Comparison of ENCODE assay signal across 2 fruit fly cellular contexts in the genomic region with DNA sequence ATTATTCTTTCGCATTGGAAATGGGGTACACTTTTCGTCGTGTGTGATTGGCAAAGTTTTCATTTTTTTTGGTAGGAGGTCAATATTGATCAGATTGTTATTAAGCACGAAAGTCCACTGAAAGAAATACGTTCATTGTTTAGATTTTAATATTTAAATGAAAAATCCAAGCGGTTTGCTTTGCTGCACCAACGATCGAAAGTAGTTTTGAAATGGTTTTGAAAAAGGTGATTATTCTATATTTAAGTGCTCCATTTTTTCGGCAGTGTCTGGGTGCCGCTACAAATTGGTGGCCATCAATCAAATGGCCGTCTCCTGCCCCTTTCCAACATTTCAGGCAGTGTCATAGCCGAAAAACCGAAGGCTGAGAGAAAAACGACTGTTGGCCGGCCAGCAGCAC.
A peak's percentile ranks its signal among the peaks of the same experiment; 100 is the strongest.
TF ChIP-seq lines count a peak whose summit lies in the region.

No protein-coding gene starts in this region.

TF ChIP-seq in whole organism, embryonic, 481 proteins besides CTCF, POLR2A, EP300 and RAD21 (continued from another document and continues in another):
- TF ChIP-seq CG8765 (GFP tag; IDR thresholded peaks at IDR 0.05; lab: Robert Waterston, UW) (no peak), unpg (GFP tag; optimal IDR thresholded peaks at IDR 0.05; lab: Kevin White, UChicago) (peak; percentile 27), gem (tag; optimal IDR thresholded peaks at IDR 0.05; lab: Kevin White, UChicago) (peak; percentile 47), Optix (GFP tag; IDR thresholded peaks at IDR 0.05; lab: Robert Waterston, UW) (0 out of 3 replicates have a peak, but pooled peaks have one; percentile 31), Sin3A (optimal IDR thresholded peaks at IDR 0.05; lab: Kevin White, UChicago) (no peak), Rfx (GFP tag; IDR thresholded peaks at IDR 0.05; lab: Robert Waterston, UW) (peak; percentile 74), CG11695 (GFP tag; IDR thresholded peaks at IDR 0.05; lab: Robert Waterston, UW) (0 out of 3 replicates have a peak, but pooled peaks have one; percentile 11), CG18599 (GFP tag; optimal IDR thresholded peaks at IDR 0.05; lab: Kevin White, UChicago) (peak; percentile 34), salm (tag; optimal IDR thresholded peaks at IDR 0.05; lab: Kevin White, UChicago) (no peak), CoRest (tag; optimal IDR thresholded peaks at IDR 0.05; lab: Kevin White, UChicago) (peak; percentile 12), CG6689 (GFP tag; IDR thresholded peaks at IDR 0.05; lab: Robert Waterston, UW) (peak; percentile 44; the same call in 1 of the 2 replicates), NFAT (GFP tag; IDR thresholded peaks at IDR 0.05; lab: Robert Waterston, UW) (0 out of 2 replicates have a peak, but pooled peaks have one; percentile 27), tgo (GFP tag; IDR thresholded peaks at IDR 0.05; lab: Robert Waterston, UW) (peak; percentile 49; the same call in 2 of the 3 replicates), btn (GFP tag; optimal IDR thresholded peaks at IDR 0.05; lab: Kevin White, UChicago) (no peak), CG12236 (GFP tag; optimal IDR thresholded peaks at IDR 0.05; lab: Kevin White, UChicago) (no peak), odd (GFP tag; optimal IDR thresholded peaks at IDR 0.05; lab: Kevin White, UChicago) (no peak), HHEX (GFP tag; optimal IDR thresholded peaks at IDR 0.05; lab: Kevin White, UChicago) (no peak), gt (GFP tag; IDR thresholded peaks at IDR 0.05; lab: Robert Waterston, UW) (no peak), sima (GFP tag; optimal IDR thresholded peaks at IDR 0.05; lab: Kevin White, UChicago) (no peak), grau (tag; optimal IDR thresholded peaks at IDR 0.05; lab: Kevin White, UChicago) (peak; percentile 18), CG6272 (GFP tag; IDR thresholded peaks at IDR 0.05; lab: Robert Waterston, UW) (no peak), trem (tag; optimal IDR thresholded peaks at IDR 0.05; lab: Kevin White, UChicago) (no peak), CG13775 (GFP tag; optimal IDR thresholded peaks at IDR 0.05; lab: Kevin White, UChicago) (no peak), Med (GFP tag; lab: Kevin White, UChicago) (peak; percentile 87), Xbp1 (GFP tag; optimal IDR thresholded peaks at IDR 0.05; lab: Kevin White, UChicago) (peak; percentile 15), CG17568 (GFP tag; optimal IDR thresholded peaks at IDR 0.05; lab: Kevin White, UChicago) (no peak), CG14050 (GFP tag; IDR thresholded peaks at IDR 0.05; lab: Robert Waterston, UW) (0 out of 3 replicates have a peak, but pooled peaks have one; percentile 14), Oaz (GFP tag; IDR thresholded peaks at IDR 0.05; lab: Robert Waterston, UW) (peak; percentile 36; the same call in 1 of the 2 replicates), CG14441 (GFP tag; IDR thresholded peaks at IDR 0.05; lab: Robert Waterston, UW) (peak; percentile 39; the same call in 1 of the 2 replicates), lab (GFP tag; optimal IDR thresholded peaks at IDR 0.05; lab: Kevin White, UChicago) (peak; percentile 64), CG32772 (GFP tag; IDR thresholded peaks at IDR 0.05; lab: Robert Waterston, UW) (no peak), ssp (GFP tag; IDR thresholded peaks at IDR 0.05; lab: Robert Waterston, UW) (no peak), B-H2 (GFP tag; optimal IDR thresholded peaks at IDR 0.05; lab: Kevin White, UChicago) (no peak), dmrt99B (tag; optimal IDR thresholded peaks at IDR 0.05; lab: Kevin White, UChicago) (peak; percentile 46), h (optimal IDR thresholded peaks at IDR 0.05; lab: Kevin White, UChicago) (no peak), Ada2b (GFP tag; IDR thresholded peaks at IDR 0.05; lab: Robert Waterston, UW) (peak; percentile 58; the same call in 1 of the 2 replicates), CG7357 (GFP tag; IDR thresholded peaks at IDR 0.05; lab: Robert Waterston, UW) (peak; percentile 37; the same call in 1 of the 3 replicates), CG34422 (GFP tag; IDR thresholded peaks at IDR 0.05; lab: Robert Waterston, UW) (0 out of 3 replicates have a peak, but pooled peaks have one; percentile 10), CG32532 (GFP tag; IDR thresholded peaks at IDR 0.05; lab: Robert Waterston, UW) (peak; percentile 53), CG3726 (GFP tag; IDR thresholded peaks at IDR 0.05; lab: Robert Waterston, UW) (no peak), CG14014 (GFP tag; IDR thresholded peaks at IDR 0.05; lab: Robert Waterston, UW) (0 out of 2 replicates have a peak, but pooled peaks have one; percentile 34), lbe (GFP tag; optimal IDR thresholded peaks at IDR 0.05; lab: Kevin White, UChicago) (no peak), da (GFP tag; optimal IDR thresholded peaks at IDR 0.05; lab: Kevin White, UChicago) (no peak), CG12391 (tag; optimal IDR thresholded peaks at IDR 0.05; lab: Kevin White, UChicago) (peak; percentile 6), B-H1 (GFP tag; IDR thresholded peaks at IDR 0.05; lab: Robert Waterston, UW) (no peak), phol (tag; optimal IDR thresholded peaks at IDR 0.05; lab: Kevin White, UChicago) (peak; percentile 22), CG14667 (GFP tag; IDR thresholded peaks at IDR 0.05; lab: Robert Waterston, UW) (0 out of 2 replicates have a peak, but pooled peaks have one; percentile 17), ham (GFP tag; IDR thresholded peaks at IDR 0.05; lab: Robert Waterston, UW) (no peak), CG18476 (GFP tag; optimal IDR thresholded peaks at IDR 0.05; lab: Kevin White, UChicago) (no peak), hkb (optimal IDR thresholded peaks at IDR 0.05; lab: Kevin White, UChicago) (no peak), hkb (GFP tag; IDR thresholded peaks at IDR 0.05; lab: Robert Waterston, UW) (0 out of 2 replicates have a peak, but pooled peaks have one; percentile 27), prd (optimal IDR thresholded peaks at IDR 0.05; lab: Kevin White, UChicago) (no peak), prd (GFP tag; IDR thresholded peaks at IDR 0.05; lab: Robert Waterston, UW) (peak; percentile 49; the same call in 1 of the 3 replicates), CG11247 (GFP tag; IDR thresholded peaks at IDR 0.05; lab: Robert Waterston, UW) (0 out of 2 replicates have a peak, but pooled peaks have one; percentile 29), sisA (GFP tag; IDR thresholded peaks at IDR 0.05; lab: Robert Waterston, UW) (peak; percentile 47), HLH3B (GFP tag; IDR thresholded peaks at IDR 0.05; lab: Robert Waterston, UW) (peak; percentile 37; the same call in 1 of the 2 replicates), usp (GFP tag; optimal IDR thresholded peaks at IDR 0.05; lab: Kevin White, UChicago) (no peak), CG15514 (GFP tag; optimal IDR thresholded peaks at IDR 0.05; lab: Kevin White, UChicago) (peak; percentile 9), Xrp1 (GFP tag; IDR thresholded peaks at IDR 0.05; lab: Robert Waterston, UW) (peak; percentile 35; the same call in 1 of the 2 replicates), gce (GFP tag; IDR thresholded peaks at IDR 0.05; lab: Robert Waterston, UW) (0 out of 3 replicates have a peak, but pooled peaks have one; percentile 29), bab2 (GFP tag; optimal IDR thresholded peaks at IDR 0.05; lab: Kevin White, UChicago) (no peak)

TF ChIP-seq in whole organism, prepupa, 60 proteins besides CTCF, POLR2A, EP300 and RAD21 (continued from another document):
- TF ChIP-seq achi (GFP tag; optimal IDR thresholded peaks at IDR 0.05; lab: Kevin White, UChicago) (peak; percentile 37), CG8119 (GFP tag; IDR thresholded peaks at IDR 0.05; lab: Robert Waterston, UW) (peak; percentile 68), CG8319 (GFP tag; optimal IDR thresholded peaks at IDR 0.05; lab: Kevin White, UChicago) (no peak), Lpt (GFP tag; optimal IDR thresholded peaks at IDR 0.05; lab: Kevin White, UChicago) (peak; percentile 9), Blimp-1 (GFP tag; optimal IDR thresholded peaks at IDR 0.05; lab: Kevin White, UChicago) (no peak), CG11294 (GFP tag; IDR thresholded peaks at IDR 0.05; lab: Robert Waterston, UW) (peak; percentile 34; the same call in 1 of the 2 replicates), net (GFP tag; optimal IDR thresholded peaks at IDR 0.05; lab: Kevin White, UChicago) (peak; percentile 25), fkh (GFP tag; optimal IDR thresholded peaks at IDR 0.05; lab: Kevin White, UChicago) (no peak), Hr38 (GFP tag; optimal IDR thresholded peaks at IDR 0.05; lab: Kevin White, UChicago) (no peak), CG11762 (GFP tag; optimal IDR thresholded peaks at IDR 0.05; lab: Kevin White, UChicago; ENCODE audit: insufficient read depth) (no peak), CG11902 (GFP tag; optimal IDR thresholded peaks at IDR 0.05; lab: Kevin White, UChicago) (no peak), lz (GFP tag; optimal IDR thresholded peaks at IDR 0.05; lab: Kevin White, UChicago) (peak; percentile 62), Sox14 (GFP tag; optimal IDR thresholded peaks at IDR 0.05; lab: Kevin White, UChicago) (peak; percentile 23), Eip75B (GFP tag; optimal IDR thresholded peaks at IDR 0.05; lab: Kevin White, UChicago) (peak; percentile 23), topi (GFP tag; optimal IDR thresholded peaks at IDR 0.05; lab: Kevin White, UChicago) (peak; percentile 72), CG8632 (GFP tag; optimal IDR thresholded peaks at IDR 0.05; lab: Kevin White, UChicago) (peak; percentile 11), eg (GFP tag; IDR thresholded peaks at IDR 0.05; lab: Robert Waterston, UW) (peak; percentile 77), Hr4 (GFP tag; optimal IDR thresholded peaks at IDR 0.05; lab: Kevin White, UChicago) (peak; percentile 71), CG15336 (GFP tag; IDR thresholded peaks at IDR 0.05; lab: Robert Waterston, UW) (peak; percentile 48; the same call in 1 of the 2 replicates), Smox (GFP tag; optimal IDR thresholded peaks at IDR 0.05; lab: Kevin White, UChicago) (no peak), dac (GFP tag; optimal IDR thresholded peaks at IDR 0.05; lab: Kevin White, UChicago) (peak; percentile 52), Hr39 (GFP tag; optimal IDR thresholded peaks at IDR 0.05; lab: Kevin White, UChicago) (peak; percentile 55), Sox15 (GFP tag; optimal IDR thresholded peaks at IDR 0.05; lab: Kevin White, UChicago) (peak; percentile 15), fd59A (GFP tag; optimal IDR thresholded peaks at IDR 0.05; lab: Kevin White, UChicago) (no peak), CG3919 (GFP tag; optimal IDR thresholded peaks at IDR 0.05; lab: Kevin White, UChicago) (peak; percentile 50)
